Worm (Caenorhabditis elegans): ENCODE measurements around the gene Y45F3A.5.
A peak's percentile ranks its signal among the peaks of the same experiment; 100 is the strongest.

The Y45F3A.5 gene

ce11 chrIII:10569246-10569645, 16.9 kb downstream of the Y45F3A.5 start:
- TF ChIP-seq cog-1 (tag; optimal IDR thresholded peaks at IDR 0.05), result no peak
- TF ChIP-seq ztf-23 (GFP tag; IDR thresholded peaks at IDR 0.05), result no peak
- no peak for TF ChIP-seq tab-1 (GFP tag; IDR thresholded peaks at IDR 0.05)
- no peak for TF ChIP-seq flt-1 (GFP tag; IDR thresholded peaks at IDR 0.05)
- no peak for TF ChIP-seq ztf-29 (GFP tag; IDR thresholded peaks at IDR 0.05)
- no peak for TF ChIP-seq klf-2 (GFP tag; conservative IDR thresholded peaks at IDR 0.05)
- no peak for TF ChIP-seq T22C8.4 (GFP tag; IDR thresholded peaks at IDR 0.05)
- TF ChIP-seq ref-1 (GFP tag; conservative IDR thresholded peaks at IDR 0.05), result no peak
- TF ChIP-seq med-1 (GFP tag; optimal IDR thresholded peaks at IDR 0.05; ENCODE audit: insufficient read depth), result no peak

- TF ChIP-seq med-1 (GFP tag; optimal IDR thresholded peaks at IDR 0.05; ENCODE audit: insufficient read depth) (no peak), ztf-23 (GFP tag; IDR thresholded peaks at IDR 0.05) (no peak), flt-1 (GFP tag; IDR thresholded peaks at IDR 0.05) (no peak), ztf-29 (GFP tag; IDR thresholded peaks at IDR 0.05) (no peak), ref-1 (GFP tag; conservative IDR thresholded peaks at IDR 0.05) (no peak)
Observed at ce11 chrIII:10565926-10566325, 20.2 kb downstream of the Y45F3A.5 start, which contains the start of gene acdh-11. Gene acdh-11, plus strand, starts transcription at chrIII:10566258.

ce11 chrIII:10562542-10562941, 23.6 kb downstream of the Y45F3A.5 start:
- TF ChIP-seq T22C8.4 (GFP tag; IDR thresholded peaks at IDR 0.05) (peak; percentile 70), ztf-29 (GFP tag; IDR thresholded peaks at IDR 0.05) (no peak)

ce11 chrIII:10561904-10562303, 24.2 kb downstream of the Y45F3A.5 start, which contains the start of gene Y45F3A.1:
Gene Y45F3A.1, minus strand, starts transcription at chrIII:10561915.
- TF ChIP-seq cog-1 (tag; optimal IDR thresholded peaks at IDR 0.05) (no peak), ztf-29 (GFP tag; IDR thresholded peaks at IDR 0.05) (no peak), ref-1 (GFP tag; conservative IDR thresholded peaks at IDR 0.05) (no peak), tab-1 (GFP tag; IDR thresholded peaks at IDR 0.05) (no peak), flt-1 (GFP tag; IDR thresholded peaks at IDR 0.05) (no peak), klf-2 (GFP tag; conservative IDR thresholded peaks at IDR 0.05) (no peak), T22C8.4 (GFP tag; IDR thresholded peaks at IDR 0.05) (no peak), med-1 (GFP tag; optimal IDR thresholded peaks at IDR 0.05; ENCODE audit: insufficient read depth) (no peak), ztf-23 (GFP tag; IDR thresholded peaks at IDR 0.05) (no peak)

- no peak for TF ChIP-seq ztf-23 (GFP tag; IDR thresholded peaks at IDR 0.05)
- TF ChIP-seq T22C8.4 (GFP tag; IDR thresholded peaks at IDR 0.05), result no peak
- no peak for TF ChIP-seq ztf-29 (GFP tag; IDR thresholded peaks at IDR 0.05)
Observed at ce11 chrIII:10560296-10560695, 25.8 kb downstream of the Y45F3A.5 start, which contains the start of gene rab-30. Gene rab-30, plus strand, starts transcription at chrIII:10560596.

- TF ChIP-seq ztf-23 (GFP tag; IDR thresholded peaks at IDR 0.05) (no peak), cog-1 (tag; optimal IDR thresholded peaks at IDR 0.05) (no peak), ref-1 (GFP tag; conservative IDR thresholded peaks at IDR 0.05) (no peak)
Observed at ce11 chrIII:10557910-10558309, 28.2 kb downstream of the Y45F3A.5 start, which contains the start of gene T21C12.4. Gene T21C12.4, minus strand, starts transcription at chrIII:10558010.

ce11 chrIII:10552929-10553328, 33.2 kb downstream of the Y45F3A.5 start, which contains the start of gene T21C12.8:
Gene T21C12.8, minus strand, starts transcription at chrIII:10553029.
- TF ChIP-seq ztf-29 (GFP tag; IDR thresholded peaks at IDR 0.05) (no peak), flt-1 (GFP tag; IDR thresholded peaks at IDR 0.05) (no peak), med-1 (GFP tag; optimal IDR thresholded peaks at IDR 0.05; ENCODE audit: insufficient read depth) (no peak), ztf-23 (GFP tag; IDR thresholded peaks at IDR 0.05) (no peak), tab-1 (GFP tag; IDR thresholded peaks at IDR 0.05) (no peak), cog-1 (tag; optimal IDR thresholded peaks at IDR 0.05) (no peak), ref-1 (GFP tag; conservative IDR thresholded peaks at IDR 0.05) (no peak), T22C8.4 (GFP tag; IDR thresholded peaks at IDR 0.05) (no peak), klf-2 (GFP tag; conservative IDR thresholded peaks at IDR 0.05) (no peak)

ce11 chrIII:10538757-10539213, 47.4 kb downstream of the Y45F3A.5 start, which contains the start of gene nlp-68:
Gene nlp-68, minus strand, starts transcription at chrIII:10539163.
- TF ChIP-seq ref-1 (GFP tag; conservative IDR thresholded peaks at IDR 0.05), result no peak
- no peak for TF ChIP-seq T22C8.4 (GFP tag; IDR thresholded peaks at IDR 0.05)
- no peak for TF ChIP-seq ztf-23 (GFP tag; IDR thresholded peaks at IDR 0.05)
- TF ChIP-seq klf-2 (GFP tag; conservative IDR thresholded peaks at IDR 0.05), result no peak
- TF ChIP-seq ztf-29 (GFP tag; IDR thresholded peaks at IDR 0.05), result no peak
- TF ChIP-seq flt-1 (GFP tag; IDR thresholded peaks at IDR 0.05), result no peak

- TF ChIP-seq ztf-23 (GFP tag; IDR thresholded peaks at IDR 0.05) (no peak), med-1 (GFP tag; optimal IDR thresholded peaks at IDR 0.05; ENCODE audit: insufficient read depth) (no peak)
Observed at ce11 chrIII:10537558-10537957, 48.6 kb downstream of the Y45F3A.5 start.

- TF ChIP-seq klf-2 (GFP tag; conservative IDR thresholded peaks at IDR 0.05), result no peak
- TF ChIP-seq med-1 (GFP tag; optimal IDR thresholded peaks at IDR 0.05; ENCODE audit: insufficient read depth), result no peak
- no peak for TF ChIP-seq tab-1 (GFP tag; IDR thresholded peaks at IDR 0.05)
- TF ChIP-seq ztf-23 (GFP tag; IDR thresholded peaks at IDR 0.05), result no peak
- no peak for TF ChIP-seq ref-1 (GFP tag; conservative IDR thresholded peaks at IDR 0.05)
Observed at ce11 chrIII:10537003-10537402, 49.1 kb downstream of the Y45F3A.5 start.

- TF ChIP-seq flt-1 (GFP tag; IDR thresholded peaks at IDR 0.05), result no peak
- TF ChIP-seq ref-1 (GFP tag; conservative IDR thresholded peaks at IDR 0.05), result no peak
- TF ChIP-seq T22C8.4 (GFP tag; IDR thresholded peaks at IDR 0.05), result no peak
- no peak for TF ChIP-seq ztf-29 (GFP tag; IDR thresholded peaks at IDR 0.05)
- no peak for TF ChIP-seq ztf-23 (GFP tag; IDR thresholded peaks at IDR 0.05)
- TF ChIP-seq tab-1 (GFP tag; IDR thresholded peaks at IDR 0.05), result no peak
- no peak for TF ChIP-seq cog-1 (tag; optimal IDR thresholded peaks at IDR 0.05)
- TF ChIP-seq klf-2 (GFP tag; conservative IDR thresholded peaks at IDR 0.05), result no peak
- no peak for TF ChIP-seq med-1 (GFP tag; optimal IDR thresholded peaks at IDR 0.05; ENCODE audit: insufficient read depth)
Observed at ce11 chrIII:10536087-10536723, 49.9 kb downstream of the Y45F3A.5 start.

All from whole organism, midembryonic.